Worm (Caenorhabditis elegans) whole organism, L4/young adult: ENCODE measurements around the gene snrp-40.1.

Experiments used
- W03F9.2 ChIP-seq: fragments of 150-350 bp; optimal IDR thresholded peaks from 2 replicates; lab custom pipeline; 2014; ENCODE audit warnings: missing biosample characterization, missing genetic modification characterization
- dao-5 ChIP-seq: sonication (generic microtip); optimal IDR thresholded peaks from 2 replicates; lab custom pipeline; 2016; ENCODE audit warnings: missing genotype, missing genetic modification characterization, moderate library complexity, missing compliant biosample characterization
- him-1 ChIP-seq: sonication (generic microtip); optimal IDR thresholded peaks from 2 replicates; lab custom pipeline; 2016; ENCODE audit warnings: missing genotype, missing genetic modification reagents, missing genetic modification characterization, missing compliant biosample characterization

ce11 chrX:11289925-11290324 lies 9.7 kb downstream of the snrp-40.1 start:
- TF ChIP-seq W03F9.2 (tag; lab: Kevin White, UChicago) (no peak), him-1 (tag; lab: Kevin White, UChicago) (no peak), dao-5 (tag; lab: Kevin White, UChicago) (no peak)
